Worm (Caenorhabditis elegans): ENCODE measurements around the gene jmjd-4.

DNA sequence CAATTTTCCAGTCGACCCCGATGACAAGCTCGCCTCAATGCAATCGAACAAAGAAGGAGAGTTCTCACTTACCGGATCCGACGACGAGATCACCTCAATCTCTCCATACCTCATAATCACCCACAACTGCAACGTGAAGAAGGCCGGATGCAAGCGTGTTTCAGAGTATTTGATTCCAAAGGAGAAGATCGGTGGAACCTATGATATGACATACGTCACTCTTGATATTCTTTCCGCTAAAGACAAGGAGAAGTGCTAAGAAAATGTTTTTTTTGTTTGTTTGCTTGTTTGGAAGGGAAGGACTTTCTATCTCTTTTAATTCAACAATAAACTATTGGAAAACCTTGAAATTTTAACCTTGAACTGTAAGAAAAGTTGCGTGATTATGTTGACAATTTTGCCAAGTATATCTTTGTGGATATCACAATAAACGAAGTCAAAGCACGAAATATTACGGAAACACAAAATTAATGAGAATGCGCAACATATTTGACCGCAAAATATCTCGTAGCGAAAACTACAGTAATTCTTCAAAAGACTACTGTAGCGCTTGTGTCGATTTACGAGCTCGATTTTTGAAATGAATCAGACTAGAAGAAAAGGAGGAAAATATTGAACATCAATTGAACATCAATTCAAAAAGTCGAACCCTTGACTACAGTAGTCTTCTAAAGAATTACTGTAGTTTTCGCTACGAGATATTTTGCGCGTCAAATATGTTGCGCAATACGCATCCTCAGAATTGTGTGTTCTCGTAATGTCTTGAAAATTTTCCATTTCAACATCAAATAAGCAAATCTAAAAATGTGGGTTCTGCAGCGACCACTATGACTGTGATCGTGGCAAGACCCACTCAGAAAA is 5.4 kb upstream of the jmjd-4 start:
- TF ChIP-seq ztf-4 (tag; optimal IDR thresholded peaks at IDR 0.05), result no peak
- no peak for TF ChIP-seq fkh-10 (GFP tag; optimal IDR thresholded peaks at IDR 0.05)
- TF ChIP-seq sea-2 (GFP tag; optimal IDR thresholded peaks at IDR 0.05), result no peak
- TF ChIP-seq skn-1 (tag; optimal IDR thresholded peaks at IDR 0.05), result no peak
- peak; percentile 39 for TF ChIP-seq nhr-25 (tag; optimal IDR thresholded peaks at IDR 0.05)
- TF ChIP-seq fos-1 (tag; optimal IDR thresholded peaks at IDR 0.05), result no peak
- no peak for TF ChIP-seq zag-1 (tag; optimal IDR thresholded peaks at IDR 0.05)
- no peak for TF ChIP-seq unc-39 (tag; optimal IDR thresholded peaks at IDR 0.05)
- TF ChIP-seq nhr-28 (tag; optimal IDR thresholded peaks at IDR 0.05), result no peak

Data from whole organism, L3 larva.